Fruit fly (Drosophila melanogaster) S2 (cell line): ENCODE measurements around the gene BuGZ.

Experiments used
- CG8478 ChIP-seq: fragments of >200 bp; optimal IDR thresholded peaks from 2 replicates; lab custom pipeline; 2018
- CTCF ChIP-seq, 2 experiments: fragments of >200 bp; optimal IDR thresholded peaks; 2 replicates each; lab custom pipeline; 2018

dm6 chr2L:16706882-16707775, 36.1 kb upstream of the BuGZ start:
- TF ChIP-seq CTCF (optimal IDR thresholded peaks at IDR 0.05; lab: Kevin White, UChicago) (no peak), CG8478 (lab: Kevin White, UChicago) (no peak)
